Worm (Caenorhabditis elegans) whole organism, L4 larva: Measurements from ENCODE around the gene cutl-19.

Experiments used
- F10B5.3 ChIP-seq: sonication (generic microtip); optimal IDR thresholded peaks from 2 replicates; lab custom pipeline; 2016; ENCODE audit warnings: mild to moderate bottlenecking, missing genetic modification characterization, missing compliant biosample characterization
- F26F4.8 ChIP-seq: fragments of 200-800 bp; sonication (Bioruptor generic); conservative IDR thresholded peaks from 2 replicates; pipeline ENCODE4 v1.3.6; 2022; ENCODE audit warnings: missing genetic modification characterization, missing compliant biosample characterization
- F37D6.2 ChIP-seq: sonication (generic microtip); optimal IDR thresholded peaks from 2 replicates; lab custom pipeline; 2016; ENCODE audit warnings: mild to moderate bottlenecking, missing genetic modification characterization, missing compliant biosample characterization
- F44E2.7 ChIP-seq: fragments of 200-800 bp; sonication (Bioruptor generic); IDR thresholded peaks from 2 replicates; pipeline ENCODE4 v2.1.2; 2022; ENCODE audit warnings: missing genetic modification characterization, missing compliant biosample characterization
- F49E8.2 ChIP-seq: sonication (generic microtip); optimal IDR thresholded peaks from 2 replicates; lab custom pipeline; 2016; ENCODE audit warnings: missing compliant biosample characterization, mild to moderate bottlenecking, missing genetic modification characterization, borderline replicate concordance
- R02D3.7 ChIP-seq: fragments of 150-350 bp; sonication (generic microtip); optimal IDR thresholded peaks from 3 replicates; lab custom pipeline; 2014; ENCODE audit warnings: missing biosample characterization, missing genetic modification characterization
- T20F7.1 ChIP-seq: fragments of 200-800 bp; sonication (Bioruptor generic); optimal IDR thresholded peaks from 2 replicates; lab custom pipeline; 2018; ENCODE audit warnings: mild to moderate bottlenecking, missing genetic modification characterization, missing compliant biosample characterization
- T26A8.4 ChIP-seq: fragments of 200-800 bp; sonication (Bioruptor generic); IDR thresholded peaks from 2 replicates; pipeline ENCODE4 v1.3.6; 2022; ENCODE audit warnings: missing genetic modification characterization, missing compliant biosample characterization
- Y105C5A.15 ChIP-seq: fragments of 200-800 bp; sonication (Bioruptor generic); IDR thresholded peaks from 2 replicates; pipeline ENCODE4 v1.3.6; 2022; ENCODE audit warnings: missing genetic modification characterization, missing compliant biosample characterization
- Y5F2A.4 ChIP-seq: fragments of 200-800 bp; sonication (Bioruptor generic); optimal IDR thresholded peaks from 2 replicates; lab custom pipeline; 2018; ENCODE audit warnings: mild to moderate bottlenecking, missing genetic modification characterization, missing compliant biosample characterization
- Y75B8A.6 ChIP-seq: fragments of 200-800 bp; sonication (Bioruptor generic); IDR thresholded peaks from 2 replicates; pipeline ENCODE4 v1.3.6; 2022; ENCODE audit warnings: missing genetic modification reagents, missing genetic modification characterization, missing compliant biosample characterization
- ZK337.2 ChIP-seq: fragments of 200-800 bp; sonication (Bioruptor generic); IDR thresholded peaks from 2 replicates; pipeline ENCODE4 v1.3.6; 2022; ENCODE audit warnings: missing genetic modification reagents, missing genetic modification characterization, missing compliant biosample characterization
- aha-1 ChIP-seq: fragments of 150-350 bp; peaks from one replicate; lab custom pipeline; 2014; ENCODE audit warnings: missing biosample characterization, missing genetic modification characterization
- aly-2 ChIP-seq: sonication (generic microtip); optimal IDR thresholded peaks from 2 replicates; lab custom pipeline; 2018; ENCODE audit warnings: missing biosample characterization, missing genetic modification characterization
- ama-1 ChIP-seq: fragments of 150-350 bp; optimal IDR thresholded peaks from 2 replicates; lab custom pipeline; 2014; ENCODE audit warnings: inconsistent platforms, mixed read lengths
- attf-4 ChIP-seq: sonication (generic microtip); optimal IDR thresholded peaks from 3 replicates; lab custom pipeline; 2017; ENCODE audit warnings: missing biosample characterization, missing genetic modification characterization
- ceh-20 ChIP-seq: fragments of 200-800 bp; sonication (Bioruptor generic); IDR thresholded peaks from 2 replicates; pipeline ENCODE4 v1.3.6; 2022; ENCODE audit warnings: missing genetic modification reagents, missing genetic modification characterization, missing compliant biosample characterization
- ceh-32 ChIP-seq: sonication (generic microtip); optimal IDR thresholded peaks from 2 replicates; lab custom pipeline; 2016; ENCODE audit warnings: mild to moderate bottlenecking, missing genetic modification characterization, missing compliant biosample characterization; ENCODE audit not compliant: poor library complexity
- ceh-82 ChIP-seq: sonication (generic microtip); optimal IDR thresholded peaks from 2 replicates; lab custom pipeline; 2017; ENCODE audit warnings: missing biosample characterization, missing genetic modification characterization
- ces-1 ChIP-seq: fragments of 150-350 bp; sonication (generic microtip); optimal IDR thresholded peaks from 4 replicates; lab custom pipeline; 2014; ENCODE audit warnings: missing biosample characterization, missing genetic modification reagents, missing genetic modification characterization
- cey-2 ChIP-seq: sonication (generic microtip); optimal IDR thresholded peaks from 3 replicates; lab custom pipeline; 2017; ENCODE audit warnings: missing genetic modification characterization, mild to moderate bottlenecking, missing compliant biosample characterization, antibody characterized with exemption, borderline replicate concordance; ENCODE audit not compliant: insufficient read depth
- daf-12 ChIP-seq: fragments of 150-350 bp; optimal IDR thresholded peaks from 2 replicates; lab custom pipeline; 2014; ENCODE audit warnings: missing biosample characterization, missing genetic modification reagents, missing genetic modification characterization
- daf-8 ChIP-seq: fragments of 200-800 bp; sonication (Bioruptor generic); IDR thresholded peaks from 2 replicates; pipeline ENCODE4 v1.3.6; 2022; ENCODE audit warnings: missing genetic modification characterization, missing compliant biosample characterization
- duxl-1 ChIP-seq: sonication (generic microtip); optimal IDR thresholded peaks from 2 replicates; lab custom pipeline; 2016; ENCODE audit warnings: mild to moderate bottlenecking, missing genetic modification characterization, moderate library complexity, missing compliant biosample characterization; ENCODE audit not compliant: poor library complexity
- egl-27 ChIP-seq: sonication (generic microtip); optimal IDR thresholded peaks from 3 replicates; lab custom pipeline; 2017; ENCODE audit warnings: missing biosample characterization, missing genetic modification reagents, missing genetic modification characterization
- fkh-10 ChIP-seq: fragments of 150-350 bp; optimal IDR thresholded peaks from 2 replicates; lab custom pipeline; 2014; ENCODE audit warnings: missing biosample characterization, missing genetic modification reagents, missing genetic modification characterization
- hlh-11 ChIP-seq: fragments of 200-800 bp; sonication (Bioruptor generic); optimal IDR thresholded peaks from 2 replicates; lab custom pipeline; 2018; ENCODE audit warnings: mild to moderate bottlenecking, missing genetic modification characterization, missing compliant biosample characterization
- hmg-1.1 ChIP-seq: fragments of 200-800 bp; sonication (Bioruptor generic); IDR thresholded peaks from 2 replicates; pipeline ENCODE4 v1.3.6; 2022; ENCODE audit warnings: missing genetic modification reagents, missing genetic modification characterization, missing compliant biosample characterization
- lin-15B ChIP-seq: fragments of 150-350 bp; sonication (generic microtip); optimal IDR thresholded peaks from 3 replicates; lab custom pipeline; 2014; ENCODE audit warnings: missing biosample characterization, missing genetic modification characterization
- lin-38 ChIP-seq: fragments of 200-800 bp; sonication (Bioruptor generic); IDR thresholded peaks from 2 replicates; pipeline ENCODE4 v1.3.6; 2022; ENCODE audit warnings: missing genetic modification reagents, missing genetic modification characterization, missing compliant biosample characterization
- lin-39 ChIP-seq: fragments of 150-350 bp; optimal IDR thresholded peaks from 2 replicates; lab custom pipeline; 2014; ENCODE audit warnings: missing biosample characterization, missing genetic modification reagents, missing genetic modification characterization
- lsy-2 ChIP-seq, 2 experiments: fragments of 150-350 bp in 1 of 2; sonication (generic microtip) in 1 of 2; optimal IDR thresholded peaks; 2 replicates each; lab custom pipeline; 2014 to 2017; ENCODE audit warnings: missing biosample characterization in 2 of 2, missing genetic modification characterization in 2 of 2
- madf-9 ChIP-seq: fragments of 200-800 bp; sonication (Bioruptor generic); conservative IDR thresholded peaks from 2 replicates; pipeline ENCODE4 v1.3.6; 2022; ENCODE audit warnings: missing genetic modification reagents, missing genetic modification characterization, missing compliant biosample characterization
- mdl-1 ChIP-seq, 2 experiments: fragments of 150-350 bp in 1 of 2; sonication (generic microtip) in 1 of 2; optimal IDR thresholded peaks; 2 replicates each; lab custom pipeline; 2014 to 2017; ENCODE audit warnings: missing biosample characterization in 2 of 2, missing genetic modification characterization in 2 of 2
- mep-1 ChIP-seq: fragments of 150-350 bp; sonication (generic microtip); optimal IDR thresholded peaks from 3 replicates; lab custom pipeline; 2014; ENCODE audit warnings: missing biosample characterization, missing genetic modification characterization
- mes-2 ChIP-seq: sonication (generic microtip); optimal IDR thresholded peaks from 2 replicates; lab custom pipeline; 2016; ENCODE audit warnings: missing genotype, mild to moderate bottlenecking, missing genetic modification characterization, missing compliant biosample characterization; ENCODE audit not compliant: poor library complexity, severe bottlenecking
- nhr-11 ChIP-seq: fragments of 150-350 bp; optimal IDR thresholded peaks from 2 replicates; lab custom pipeline; 2014; ENCODE audit warnings: missing biosample characterization, missing genetic modification characterization
- nhr-111 ChIP-seq: fragments of 200-800 bp; sonication (Bioruptor generic); optimal IDR thresholded peaks from 2 replicates; lab custom pipeline; 2018; ENCODE audit warnings: mild to moderate bottlenecking, missing genetic modification characterization, missing compliant biosample characterization
- nhr-25 ChIP-seq: sonication (generic microtip); optimal IDR thresholded peaks from 2 replicates; lab custom pipeline; 2017; ENCODE audit warnings: missing genetic modification characterization, mild to moderate bottlenecking, missing compliant biosample characterization, antibody characterized with exemption, moderate library complexity, borderline replicate concordance; ENCODE audit not compliant: insufficient read depth
- nhr-6 ChIP-seq: fragments of 150-350 bp; optimal IDR thresholded peaks from 2 replicates; lab custom pipeline; 2014; ENCODE audit warnings: missing biosample characterization, missing genetic modification characterization
- nhr-77 ChIP-seq: fragments of 150-350 bp; optimal IDR thresholded peaks from 2 replicates; lab custom pipeline; 2014; ENCODE audit warnings: missing biosample characterization, missing genetic modification characterization
- php-3 ChIP-seq: fragments of 200-800 bp; sonication (Bioruptor generic); IDR thresholded peaks from 2 replicates; pipeline ENCODE4 v1.3.6; 2022; ENCODE audit warnings: missing genetic modification reagents, missing genetic modification characterization, missing compliant biosample characterization
- saeg-2 ChIP-seq: fragments of 200-800 bp; sonication (Bioruptor generic); IDR thresholded peaks from 2 replicates; pipeline ENCODE4 v1.3.6; 2022; ENCODE audit warnings: missing genetic modification reagents, missing genetic modification characterization, missing compliant biosample characterization
- sdz-12 ChIP-seq: fragments of 200-800 bp; sonication (Bioruptor generic); optimal IDR thresholded peaks from 2 replicates; lab custom pipeline; 2018; ENCODE audit warnings: mild to moderate bottlenecking, missing genetic modification characterization, missing compliant biosample characterization
- set-16 ChIP-seq: fragments of 200-800 bp; sonication (Bioruptor generic); IDR thresholded peaks from 2 replicates; pipeline ENCODE4 v1.3.6; 2022; ENCODE audit warnings: missing genetic modification reagents, missing genetic modification characterization, missing compliant biosample characterization
- spr-1 ChIP-seq: sonication (generic microtip); optimal IDR thresholded peaks from 2 replicates; lab custom pipeline; 2016; ENCODE audit warnings: mild to moderate bottlenecking, missing genetic modification characterization, missing compliant biosample characterization
- unc-130 ChIP-seq: sonication (generic microtip); optimal IDR thresholded peaks from 2 replicates; lab custom pipeline; 2016; ENCODE audit warnings: missing genetic modification reagents, missing genetic modification characterization, missing compliant biosample characterization
- unc-62 ChIP-seq, 3 experiments: fragments of 150-350 bp in 1 of 3; sonication (generic microtip); optimal IDR thresholded peaks in 2 of 3; peaks in 1 of 3; 1 replicate in 1 of 3; 2 replicates in 2 of 3; lab custom pipeline; 2014 to 2017; ENCODE audit warnings: missing biosample characterization in 3 of 3, missing genetic modification characterization in 3 of 3, missing genetic modification reagents in 3 of 3, missing genotype in 1 of 3
- zag-1 ChIP-seq: fragments of 150-350 bp; optimal IDR thresholded peaks from 2 replicates; lab custom pipeline; 2014; ENCODE audit warnings: missing biosample characterization, missing genetic modification characterization
- zfp-3 ChIP-seq: fragments of 200-800 bp; sonication (Bioruptor generic); conservative IDR thresholded peaks from 2 replicates; pipeline ENCODE4 v1.3.6; 2022; ENCODE audit warnings: missing genetic modification reagents, missing genetic modification characterization, missing compliant biosample characterization
- zip-2 ChIP-seq: fragments of 150-350 bp; optimal IDR thresholded peaks from 2 replicates; lab custom pipeline; 2014; ENCODE audit warnings: missing biosample characterization, missing genetic modification characterization

cutl-19 gene

ce11 chrIII:5230415-5230814, 13.0 kb upstream of the cutl-19 start, which contains the start of gene prmt-5 (continued):
- TF ChIP-seq unc-130 (GFP tag; lab: Kevin White, UChicago) (peak; percentile 45), sdz-12 (peak; percentile 48), mes-2 (tag; lab: Kevin White, UChicago) (peak; percentile 23), fkh-10 (GFP tag; lab: Kevin White, UChicago) (no peak), T26A8.4 (peak; percentile 65), ZK337.2 (no peak), ces-1 (GFP tag; lab: Kevin White, UChicago) (no peak), nhr-111 (peak; percentile 62), cey-2 (no peak), F26F4.8 (GFP tag; lab: Robert Waterston, UW) (no peak), F10B5.3 (tag; lab: Kevin White, UChicago) (no peak), F49E8.2 (tag; lab: Kevin White, UChicago) (peak; percentile 50), zip-2 (tag; lab: Kevin White, UChicago) (no peak), T20F7.1 (GFP tag; lab: Kevin White, UChicago) (peak; percentile 59), ceh-82 (tag; lab: Kevin White, UChicago) (no peak), set-16 (GFP tag; lab: Robert Waterston, UW) (no peak), lsy-2 (tag; optimal IDR thresholded peaks at IDR 0.05; lab: Kevin White, UChicago) (peak in 1 of 2 experiments; percentile 54), R02D3.7 (tag; lab: Kevin White, UChicago) (no peak), zag-1 (tag; lab: Kevin White, UChicago) (no peak), zfp-3 (GFP tag; lab: Robert Waterston, UW) (peak; percentile 88), daf-12 (no peak), ceh-32 (tag; lab: Kevin White, UChicago) (no peak), madf-9 (GFP tag; lab: Robert Waterston, UW) (0 out of 2 replicates have a peak, but pooled peaks have one; percentile 6), F37D6.2 (tag; lab: Kevin White, UChicago) (no peak), lin-15B (tag; lab: Kevin White, UChicago) (no peak), mdl-1 (tag; optimal IDR thresholded peaks at IDR 0.05; lab: Kevin White, UChicago) (no peak), ceh-20 (GFP tag; lab: Robert Waterston, UW) (0 out of 2 replicates have a peak, but pooled peaks have one; percentile 8), Y75B8A.6 (GFP tag; lab: Robert Waterston, UW) (peak; percentile 77), nhr-25 (tag; lab: Kevin White, UChicago) (no peak), aha-1 (tag; lab: Kevin White, UChicago) (peak; percentile 50), unc-62 (GFP tag; optimal IDR thresholded peaks at IDR 0.05 in 1 of 2; lab: Kevin White, UChicago) (no peak), unc-62 (tag; optimal IDR thresholded peaks at IDR 0.05; lab: Kevin White, UChicago) (no peak), nhr-11 (tag; lab: Kevin White, UChicago) (no peak), php-3 (no peak), mep-1 (tag; lab: Kevin White, UChicago) (peak; percentile 47), hmg-1.1 (GFP tag; lab: Robert Waterston, UW) (no peak), Y5F2A.4 (GFP tag; lab: Kevin White, UChicago) (peak; percentile 47), lin-39 (no peak), hlh-11 (tag; lab: Kevin White, UChicago) (peak; percentile 51), egl-27 (no peak), nhr-6 (tag; lab: Kevin White, UChicago) (no peak), Y105C5A.15 (GFP tag; lab: Robert Waterston, UW) (peak; percentile 76), saeg-2 (GFP tag; lab: Robert Waterston, UW) (no peak), nhr-77 (tag; lab: Kevin White, UChicago) (peak; percentile 38), ama-1 (lab: Kevin White, UChicago) (peak; percentile 93), F44E2.7 (GFP tag; lab: Robert Waterston, UW) (0 out of 2 replicates have a peak, but pooled peaks have one; percentile 4), attf-4 (tag; lab: Kevin White, UChicago) (no peak), aly-2 (tag; lab: Kevin White, UChicago) (no peak), lin-38 (peak; percentile 79), spr-1 (tag; lab: Kevin White, UChicago) (peak; percentile 45), duxl-1 (tag; lab: Kevin White, UChicago) (peak; percentile 74), daf-8 (GFP tag; lab: Robert Waterston, UW) (no peak)
